Worm (Caenorhabditis elegans) whole organism, late embryonic: ENCODE data around the gene D1086.3.

ENCODE experiments used
- C38D4.7 ChIP-seq: fragments of 200-800 bp; sonication (Bioruptor generic); optimal IDR thresholded peaks from 2 replicates; lab custom pipeline; 2018; ENCODE audit warnings: mild to moderate bottlenecking, missing genetic modification characterization, moderate library complexity, missing compliant biosample characterization
- F13H6.1 ChIP-seq: sonication (generic microtip); optimal IDR thresholded peaks from 2 replicates; lab custom pipeline; 2016; ENCODE audit warnings: missing genetic modification characterization, missing compliant biosample characterization
- K09A11.1 ChIP-seq: sonication (generic microtip); optimal IDR thresholded peaks from 2 replicates; lab custom pipeline; 2017; ENCODE audit warnings: antibody characterized with exemption, mild to moderate bottlenecking, missing genetic modification characterization, missing compliant biosample characterization; ENCODE audit not compliant: insufficient read depth
- ama-1 ChIP-seq: fragments of 150-350 bp; optimal IDR thresholded peaks from 2 replicates; lab custom pipeline; 2014
- ceh-14 ChIP-seq: sonication (generic microtip); optimal IDR thresholded peaks from 2 replicates; lab custom pipeline; 2016; ENCODE audit warnings: missing genotype, missing genetic modification characterization, missing compliant biosample characterization
- ceh-19 ChIP-seq: fragments of 200-800 bp; sonication (Bioruptor generic); optimal IDR thresholded peaks from 2 replicates; lab custom pipeline; 2018; ENCODE audit warnings: mild to moderate bottlenecking, missing genetic modification characterization, missing compliant biosample characterization
- ceh-2 ChIP-seq: sonication (generic microtip); optimal IDR thresholded peaks from 2 replicates; lab custom pipeline; 2016; ENCODE audit warnings: missing genotype, missing genetic modification characterization, missing compliant biosample characterization
- ceh-22 ChIP-seq: sonication (generic microtip); optimal IDR thresholded peaks from 2 replicates; lab custom pipeline; 2017; ENCODE audit warnings: missing biosample characterization, missing genetic modification characterization
- ceh-24 ChIP-seq: sonication (generic microtip); optimal IDR thresholded peaks from 2 replicates; lab custom pipeline; 2016; ENCODE audit warnings: mild to moderate bottlenecking, missing genetic modification characterization, missing compliant biosample characterization
- ceh-30 ChIP-seq: fragments of 150-350 bp; optimal IDR thresholded peaks from 2 replicates; lab custom pipeline; 2014; ENCODE audit warnings: missing biosample characterization, missing genetic modification characterization
- ceh-34 ChIP-seq: sonication (generic microtip); optimal IDR thresholded peaks from 2 replicates; lab custom pipeline; 2016; ENCODE audit warnings: mild to moderate bottlenecking, missing genetic modification characterization, missing compliant biosample characterization
- ceh-45 ChIP-seq: fragments of 200-800 bp; sonication (Bioruptor generic); IDR thresholded peaks from 2 replicates; pipeline ENCODE4 v1.3.6; 2022; ENCODE audit warnings: missing genetic modification reagents, missing genetic modification characterization, missing compliant biosample characterization
- ceh-48 ChIP-seq: sonication (generic microtip); optimal IDR thresholded peaks from 2 replicates; lab custom pipeline; 2016; ENCODE audit warnings: missing genetic modification characterization, inconsistent platforms, missing compliant biosample characterization
- ceh-6 ChIP-seq: fragments of 200-800 bp; sonication (Bioruptor generic); optimal IDR thresholded peaks from 2 replicates; lab custom pipeline; 2018; ENCODE audit warnings: mild to moderate bottlenecking, missing genetic modification characterization, missing compliant biosample characterization
- dmd-4 ChIP-seq: sonication (generic microtip); optimal IDR thresholded peaks from 2 replicates; lab custom pipeline; 2016; ENCODE audit warnings: borderline replicate concordance, missing genetic modification characterization, missing compliant biosample characterization
- dve-1 ChIP-seq: sonication (generic microtip); optimal IDR thresholded peaks from 2 replicates; lab custom pipeline; 2017; ENCODE audit warnings: antibody characterized with exemption, mild to moderate bottlenecking, missing genetic modification characterization, missing compliant biosample characterization
- ets-4 ChIP-seq: sonication (generic microtip); optimal IDR thresholded peaks from 2 replicates; lab custom pipeline; 2016; ENCODE audit warnings: missing genetic modification characterization, missing compliant biosample characterization
- eyg-1 ChIP-seq: sonication (generic microtip); optimal IDR thresholded peaks from 2 replicates; lab custom pipeline; 2016; ENCODE audit warnings: missing genotype, missing genetic modification characterization, missing compliant biosample characterization
- gmeb-2 ChIP-seq: sonication (generic microtip); optimal IDR thresholded peaks from 2 replicates; lab custom pipeline; 2016; ENCODE audit warnings: missing genetic modification characterization, inconsistent platforms, missing compliant biosample characterization
- hlh-13 ChIP-seq: fragments of 200-800 bp; sonication (Bioruptor generic); optimal IDR thresholded peaks from 2 replicates; lab custom pipeline; 2018; ENCODE audit warnings: mild to moderate bottlenecking, missing genetic modification characterization, missing compliant biosample characterization
- hlh-6 ChIP-seq: sonication (generic microtip); optimal IDR thresholded peaks from 2 replicates; lab custom pipeline; 2016; ENCODE audit warnings: missing genotype, missing genetic modification characterization, missing compliant biosample characterization
- mec-3 ChIP-seq: sonication (generic microtip); optimal IDR thresholded peaks from 2 replicates; lab custom pipeline; 2016; ENCODE audit warnings: borderline replicate concordance, missing genetic modification characterization, missing compliant biosample characterization
- nfya-1 ChIP-seq: sonication (generic microtip); optimal IDR thresholded peaks from 2 replicates; lab custom pipeline; 2017; ENCODE audit warnings: missing genetic modification characterization, mild to moderate bottlenecking, missing compliant biosample characterization, antibody characterized with exemption, moderate library complexity
- pag-3 ChIP-seq: sonication (generic microtip); optimal IDR thresholded peaks from 2 replicates; lab custom pipeline; 2016; ENCODE audit warnings: missing compliant biosample characterization, missing genetic modification characterization, borderline replicate concordance
- pax-1 ChIP-seq: fragments of 150-350 bp; optimal IDR thresholded peaks from 2 replicates; lab custom pipeline; 2014; ENCODE audit warnings: missing biosample characterization, missing genetic modification characterization
- pha-2 ChIP-seq: sonication (generic microtip); optimal IDR thresholded peaks from 2 replicates; lab custom pipeline; 2017; ENCODE audit warnings: mild to moderate bottlenecking, missing genetic modification characterization, missing compliant biosample characterization
- pqm-1 ChIP-seq: sonication (generic microtip); optimal IDR thresholded peaks from 2 replicates; lab custom pipeline; 2016; ENCODE audit warnings: missing genetic modification characterization, missing compliant biosample characterization
- tbx-2 ChIP-seq: sonication (generic microtip); optimal IDR thresholded peaks from 2 replicates; lab custom pipeline; 2016; ENCODE audit warnings: missing genetic modification characterization, missing compliant biosample characterization
- ttx-3 ChIP-seq: sonication (generic microtip); optimal IDR thresholded peaks from 2 replicates; lab custom pipeline; 2016; ENCODE audit warnings: missing genetic modification reagents, missing genetic modification characterization, missing compliant biosample characterization
- unc-42 ChIP-seq: sonication (generic microtip); optimal IDR thresholded peaks from 2 replicates; lab custom pipeline; 2016; ENCODE audit warnings: missing genotype, missing genetic modification characterization, missing compliant biosample characterization
- unc-55 ChIP-seq: sonication (generic microtip); optimal IDR thresholded peaks from 2 replicates; lab custom pipeline; 2017; ENCODE audit warnings: missing biosample characterization, missing genetic modification reagents, missing genetic modification characterization
- unc-86 ChIP-seq: sonication (generic microtip); optimal IDR thresholded peaks from 2 replicates; lab custom pipeline; 2016; ENCODE audit warnings: missing genetic modification characterization, missing compliant biosample characterization
- ztf-16 ChIP-seq: sonication (generic microtip); optimal IDR thresholded peaks from 2 replicates; lab custom pipeline; 2017; ENCODE audit warnings: missing genetic modification characterization, missing compliant biosample characterization

D1086.3 gene

ce11 chrV:14110042-14110441, 17.4 kb downstream of the D1086.3 start, which contains the start of gene H39E23.2:
H39E23.2 (plus strand) TSS chrV:14110342.
- TF ChIP-seq pag-3 (tag; lab: Kevin White, UChicago) (no peak), ceh-34 (no peak), ceh-19 (no peak), ets-4 (no peak), pax-1 (no peak), ceh-22 (tag; lab: Kevin White, UChicago) (no peak), unc-55 (GFP tag; lab: Kevin White, UChicago) (no peak), pqm-1 (tag; lab: Kevin White, UChicago) (no peak), ama-1 (lab: Kevin White, UChicago) (no peak), dmd-4 (tag; lab: Kevin White, UChicago) (no peak), C38D4.7 (no peak), gmeb-2 (tag; lab: Kevin White, UChicago) (no peak), ceh-24 (tag; lab: Kevin White, UChicago) (no peak), ceh-48 (tag; lab: Kevin White, UChicago) (no peak), tbx-2 (tag; lab: Kevin White, UChicago) (no peak), ceh-30 (tag; lab: Kevin White, UChicago) (no peak), ztf-16 (tag; lab: Kevin White, UChicago) (no peak), hlh-6 (tag; lab: Kevin White, UChicago) (no peak)

- TF ChIP-seq pqm-1 (tag; lab: Kevin White, UChicago) = no peak
- TF ChIP-seq ceh-45 (GFP tag; lab: Robert Waterston, UW) = no peak
- no peak for TF ChIP-seq ceh-6 (GFP tag; lab: Kevin White, UChicago)
- TF ChIP-seq ceh-14 (tag; lab: Kevin White, UChicago) = no peak
- TF ChIP-seq nfya-1 (tag; lab: Kevin White, UChicago) = no peak
- no peak for TF ChIP-seq mec-3 (tag; lab: Kevin White, UChicago)
- TF ChIP-seq unc-86 = no peak
- no peak for TF ChIP-seq unc-55 (GFP tag; lab: Kevin White, UChicago)
- no peak for TF ChIP-seq eyg-1 (tag; lab: Kevin White, UChicago)
- TF ChIP-seq ceh-24 (tag; lab: Kevin White, UChicago) = no peak
- TF ChIP-seq K09A11.1 = no peak
- TF ChIP-seq ama-1 (lab: Kevin White, UChicago) = no peak
These were observed 28.1 kb downstream of the D1086.3 start for ce11 chrV:14120674-14121073.

- TF ChIP-seq gmeb-2 (tag; lab: Kevin White, UChicago) (no peak), hlh-6 (tag; lab: Kevin White, UChicago) (no peak), F13H6.1 (tag; lab: Kevin White, UChicago) (no peak), pha-2 (tag; lab: Kevin White, UChicago) (no peak), dmd-4 (tag; lab: Kevin White, UChicago) (no peak), tbx-2 (tag; lab: Kevin White, UChicago) (no peak), hlh-13 (GFP tag; lab: Kevin White, UChicago) (no peak)
- TF ChIP-seq, all 69 proteins: peak for 0
These were observed 30.6 kb downstream of the D1086.3 start for ce11 chrV:14123176-14123575.

- TF ChIP-seq hlh-6 (tag; lab: Kevin White, UChicago) (peak; percentile 9), dve-1 (no peak), unc-42 (peak; percentile 77)
These were observed 33.8 kb downstream of the D1086.3 start for ce11 chrV:14126341-14126924.

DNA sequence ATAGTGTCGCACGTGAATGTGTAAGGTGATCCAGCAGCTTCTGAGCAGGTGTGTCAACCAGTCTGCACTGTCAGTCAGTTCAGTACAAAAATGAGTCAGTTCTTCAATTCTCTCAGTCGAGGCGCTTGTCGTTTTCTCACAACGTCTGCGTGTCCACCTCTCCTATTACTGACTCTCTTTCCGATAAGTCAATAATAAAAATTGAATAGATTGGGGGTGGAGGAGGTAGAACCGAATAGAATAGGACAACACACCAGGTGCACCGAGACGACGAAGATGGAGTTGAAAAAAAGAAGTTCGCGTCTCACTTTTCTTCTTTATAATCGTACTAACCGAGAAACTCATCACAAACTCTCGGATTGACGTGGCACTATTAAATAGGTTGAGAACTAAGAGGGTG, 35.2 kb downstream of the D1086.3 start:
- TF ChIP-seq pqm-1 (tag; lab: Kevin White, UChicago) (no peak), unc-42 (peak; percentile 69), ttx-3 (tag; lab: Kevin White, UChicago) (no peak), ceh-2 (tag; lab: Kevin White, UChicago) (no peak)
- TF ChIP-seq, all 69 proteins: peak for 1
